Worm (Caenorhabditis elegans): ENCODE data around the gene ostf-4.

DNA sequence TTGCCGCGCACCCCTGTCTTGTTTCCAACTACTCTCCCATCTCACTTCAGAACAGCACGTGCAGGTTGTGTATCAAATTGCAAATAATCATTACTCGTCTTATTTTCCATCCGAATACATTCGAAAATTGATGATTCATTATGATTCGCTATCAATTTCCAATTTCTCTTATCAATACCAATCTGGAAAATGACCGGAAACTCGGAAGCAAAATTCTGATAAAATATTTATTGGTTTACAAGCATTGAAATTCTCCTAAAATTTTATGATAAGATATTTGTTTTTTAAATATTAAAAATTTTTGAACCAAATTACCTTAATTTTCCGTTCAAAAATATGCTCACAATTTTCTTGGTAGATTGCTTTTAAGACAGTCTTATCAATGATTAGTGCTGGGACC lies 13.1 kb downstream of the ostf-4 start:
- TF ChIP-seq unc-62 (GFP tag; optimal IDR thresholded peaks at IDR 0.05) = no peak
- TF ChIP-seq nhr-2 (tag; optimal IDR thresholded peaks at IDR 0.05) = no peak
- TF ChIP-seq mep-1 (tag; optimal IDR thresholded peaks at IDR 0.05) = no peak
- no peak for TF ChIP-seq drap-1 (GFP tag; optimal IDR thresholded peaks at IDR 0.05)
- TF ChIP-seq blmp-1 (tag; optimal IDR thresholded peaks at IDR 0.05) = no peak
- no peak for TF ChIP-seq nhr-237 (tag; optimal IDR thresholded peaks at IDR 0.05)
- no peak for TF ChIP-seq elt-3 (tag; optimal IDR thresholded peaks at IDR 0.05)
- TF ChIP-seq nhr-12 (tag; optimal IDR thresholded peaks at IDR 0.05) = no peak

All from whole organism, mixed stage, embryonic.